Worm (Caenorhabditis elegans): ENCODE data around the gene cdh-7.

DNA sequence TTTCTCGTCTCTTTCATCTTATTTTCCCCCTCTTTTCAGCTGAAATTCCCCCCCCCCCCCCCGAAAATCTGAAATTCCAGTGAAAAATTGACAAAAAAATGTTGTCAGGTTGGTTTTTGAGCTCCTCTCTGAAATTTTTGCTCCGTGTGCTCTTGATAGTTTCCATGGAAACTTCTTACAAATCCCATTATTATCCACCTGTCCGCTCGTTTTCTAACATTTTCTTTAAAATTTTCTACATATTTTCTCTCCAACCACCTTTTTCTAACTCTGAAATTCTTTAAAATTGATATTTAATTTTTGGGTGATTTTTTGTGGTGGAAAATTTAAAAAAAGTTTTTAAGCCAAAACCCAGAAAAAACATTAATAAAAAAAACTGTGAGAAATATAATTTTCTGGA lies 23.6 kb downstream of the cdh-7 start, which contains the start of gene gpx-2:
- TF ChIP-seq F13C5.2 (tag; optimal IDR thresholded peaks at IDR 0.05) (no peak), sea-1 (GFP tag; conservative IDR thresholded peaks at IDR 0.05) (no peak), ceh-36 (tag; optimal IDR thresholded peaks at IDR 0.05) (no peak), scrt-1 (GFP tag; IDR thresholded peaks at IDR 0.05) (no peak)

All from whole organism, early embryonic.